Fruit fly (Drosophila melanogaster) whole organism, wandering third instar larva: ENCODE results near the gene Acat2.

Experiments
- Abd-B ChIP-seq: fragments of >200 bp; optimal IDR thresholded peaks from 2 replicates; lab custom pipeline; 2017; ENCODE audit warnings: missing biosample characterization, missing genetic modification characterization
- CG32264 ChIP-seq: fragments of 200-800 bp; sonication (Bioruptor generic); optimal IDR thresholded peaks from 2 replicates; lab custom pipeline; 2016; ENCODE audit warnings: missing biosample characterization, missing genetic modification characterization
- CG9705 ChIP-seq: fragments of 200-800 bp; sonication (Bioruptor generic); optimal IDR thresholded peaks from 2 replicates; lab custom pipeline; 2018; ENCODE audit warnings: missing biosample characterization, mild to moderate bottlenecking, missing genetic modification characterization
- CrebA ChIP-seq: fragments of 200-800 bp; sonication (Bioruptor generic); optimal IDR thresholded peaks from 2 replicates; lab custom pipeline; 2016; ENCODE audit warnings: missing biosample characterization, mild to moderate bottlenecking, missing genetic modification characterization, borderline replicate concordance
- Dfd ChIP-seq: fragments of >200 bp; optimal IDR thresholded peaks from 2 replicates; lab custom pipeline; 2017; ENCODE audit warnings: missing biosample characterization, missing genetic modification characterization
- Dif ChIP-seq: fragments of 200-275, 200-300 bp; sonication (Bioruptor generic); optimal IDR thresholded peaks from 2 replicates; lab custom pipeline; 2018; ENCODE audit warnings: missing biosample characterization, missing genetic modification characterization; ENCODE audit not compliant: partially characterized antibody
- GATAd ChIP-seq: sonication (Bioruptor generic); optimal IDR thresholded peaks from 2 replicates; lab custom pipeline; 2016; ENCODE audit warnings: missing biosample characterization, missing genetic modification characterization
- HLH106 ChIP-seq: fragments of 200-800 bp; optimal IDR thresholded peaks from 3 replicates; lab custom pipeline; 2019; ENCODE audit warnings: missing biosample characterization, mild to moderate bottlenecking, missing genetic modification characterization, moderate library complexity
- Hnf4 ChIP-seq: fragments of 200-800 bp; sonication (Bioruptor generic); optimal IDR thresholded peaks from 2 replicates; lab custom pipeline; 2016; ENCODE audit warnings: missing biosample characterization, mild to moderate bottlenecking, missing genetic modification characterization
- Hr78 ChIP-seq: fragments of >200 bp; optimal IDR thresholded peaks from 2 replicates; lab custom pipeline; 2017; ENCODE audit warnings: missing biosample characterization, missing genetic modification characterization
- Hr83 ChIP-seq: fragments of 200-300 bp; sonication (Bioruptor generic); optimal IDR thresholded peaks from 2 replicates; lab custom pipeline; 2016; ENCODE audit warnings: missing biosample characterization, mild to moderate bottlenecking, missing genetic modification characterization, moderate library complexity; ENCODE audit not compliant: poor library complexity, severe bottlenecking
- Jra ChIP-seq: sonication (Bioruptor generic); optimal IDR thresholded peaks from 2 replicates; lab custom pipeline; 2016; ENCODE audit warnings: missing biosample characterization, missing genetic modification characterization
- Mio ChIP-seq: sonication (Bioruptor generic); optimal IDR thresholded peaks from 2 replicates; lab custom pipeline; 2016; ENCODE audit warnings: missing biosample characterization, missing genetic modification characterization
- Myc ChIP-seq: fragments of >200 bp; optimal IDR thresholded peaks from 2 replicates; lab custom pipeline; 2017
- N ChIP-seq: fragments of >200 bp; optimal IDR thresholded peaks from 2 replicates; lab custom pipeline; 2018; ENCODE audit warnings: missing biosample characterization, missing external identifiers, missing genetic modification characterization
- OdsH ChIP-seq: fragments of 200-800 bp; sonication (Bioruptor generic); optimal IDR thresholded peaks from 2 replicates; lab custom pipeline; 2016; ENCODE audit warnings: missing biosample characterization, mild to moderate bottlenecking, missing genetic modification characterization
- Rel ChIP-seq, 2 experiments: fragments of 200-800 bp; sonication (Bioruptor generic) in 1 of 2; optimal IDR thresholded peaks; 2 replicates in 1 of 2; 3 replicates in 1 of 2; lab custom pipeline; 2016 to 2019; ENCODE audit warnings: mild to moderate bottlenecking in 2 of 2, missing biosample characterization in 2 of 2, missing genetic modification characterization in 2 of 2, moderate library complexity in 1 of 2
- Sp1 ChIP-seq: fragments of 200-800 bp; sonication (Bioruptor generic); optimal IDR thresholded peaks from 3 replicates; lab custom pipeline; 2019; ENCODE audit warnings: missing biosample characterization, mild to moderate bottlenecking, missing genetic modification characterization, moderate library complexity
- Vsx2 ChIP-seq: fragments of 200-300, 225-300 bp; sonication (Bioruptor generic); optimal IDR thresholded peaks from 2 replicates; lab custom pipeline; 2018; ENCODE audit warnings: missing biosample characterization, missing genetic modification characterization; ENCODE audit not compliant: partially characterized antibody
- br ChIP-seq: fragments of 200-800 bp; sonication (Bioruptor generic); optimal IDR thresholded peaks from 2 replicates; lab custom pipeline; 2016; ENCODE audit warnings: missing biosample characterization, missing genetic modification characterization
- brk ChIP-seq: fragments of 200-800 bp; sonication (Bioruptor generic); optimal IDR thresholded peaks from 2 replicates; lab custom pipeline; 2016; ENCODE audit warnings: missing biosample characterization, mild to moderate bottlenecking, missing genetic modification characterization
- dl ChIP-seq, 2 experiments: fragments of 175-275, 200-275 bp in 1 of 2; fragments of 200-275 bp in 1 of 2; sonication (Bioruptor generic); optimal IDR thresholded peaks; lab custom pipeline; 2018; ENCODE audit warnings: mild to moderate bottlenecking in 2 of 2, missing biosample characterization in 2 of 2, missing genetic modification characterization in 2 of 2, moderate library complexity in 2 of 2; ENCODE audit not compliant: partially characterized antibody in 2 of 2, insufficient read depth in 1 of 2
- dmrt93B ChIP-seq: fragments of 200-800 bp; sonication (Bioruptor generic); optimal IDR thresholded peaks from 2 replicates; lab custom pipeline; 2018; ENCODE audit warnings: missing biosample characterization, mild to moderate bottlenecking, missing genetic modification characterization
- dsf ChIP-seq: sonication (Bioruptor generic); optimal IDR thresholded peaks from 2 replicates; lab custom pipeline; 2016; ENCODE audit warnings: missing biosample characterization, missing genetic modification characterization, borderline replicate concordance
- ey ChIP-seq: fragments of 200-800 bp; sonication (Bioruptor generic); optimal IDR thresholded peaks from 2 replicates; lab custom pipeline; 2016; ENCODE audit warnings: missing biosample characterization, missing genetic modification characterization
- foxo ChIP-seq, 2 experiments: fragments of 200-800 bp; sonication (Bioruptor generic); optimal IDR thresholded peaks; 2 replicates in 1 of 2; 3 replicates in 1 of 2; lab custom pipeline; 2016 to 2017; ENCODE audit warnings: missing biosample characterization in 2 of 2, missing genetic modification characterization in 2 of 2
- fru ChIP-seq: fragments of 200-800 bp; sonication (Bioruptor generic); optimal IDR thresholded peaks from 3 replicates; lab custom pipeline; 2016; ENCODE audit warnings: missing biosample characterization, mild to moderate bottlenecking, missing genetic modification characterization
- h ChIP-seq: fragments of 200-800 bp; sonication (Bioruptor generic); optimal IDR thresholded peaks from 3 replicates; lab custom pipeline; 2016; ENCODE audit warnings: missing biosample characterization, mild to moderate bottlenecking, missing genetic modification characterization
- jim ChIP-seq: fragments of 175-275, 200-325 bp; sonication (Bioruptor generic); optimal IDR thresholded peaks from 2 replicates; lab custom pipeline; 2016; ENCODE audit warnings: missing biosample characterization, mild to moderate bottlenecking, missing genetic modification characterization
- lola ChIP-seq: fragments of >200 bp; optimal IDR thresholded peaks from 2 replicates; lab custom pipeline; 2017; ENCODE audit warnings: missing biosample characterization, missing genetic modification characterization
- pan ChIP-seq: fragments of >200 bp; optimal IDR thresholded peaks from 2 replicates; lab custom pipeline; 2017
- psq ChIP-seq: fragments of 200-800 bp; sonication (Bioruptor generic); optimal IDR thresholded peaks from 3 replicates; lab custom pipeline; 2017; ENCODE audit warnings: missing biosample characterization, mild to moderate bottlenecking, missing genetic modification characterization, moderate library complexity
- rgr ChIP-seq: fragments of 200-800 bp; sonication (Bioruptor generic); optimal IDR thresholded peaks from 3 replicates; lab custom pipeline; 2016; ENCODE audit warnings: missing biosample characterization, mild to moderate bottlenecking, missing genetic modification characterization
- sage ChIP-seq: fragments of 200-800 bp; sonication (Bioruptor generic); optimal IDR thresholded peaks from 2 replicates; lab custom pipeline; 2016; ENCODE audit warnings: missing biosample characterization, mild to moderate bottlenecking, missing genetic modification characterization
- sv ChIP-seq: fragments of 200-800 bp; sonication (Bioruptor generic); optimal IDR thresholded peaks from 3 replicates; lab custom pipeline; 2016; ENCODE audit warnings: missing biosample characterization, missing genetic modification characterization
- tai ChIP-seq: sonication (Bioruptor generic); optimal IDR thresholded peaks from 2 replicates; lab custom pipeline; 2016; ENCODE audit warnings: missing biosample characterization, missing genetic modification characterization
- usp ChIP-seq: fragments of >200 bp; optimal IDR thresholded peaks from 2 replicates; lab custom pipeline; 2017; ENCODE audit warnings: missing biosample characterization, missing genetic modification characterization
- woc ChIP-seq: sonication (Bioruptor generic); optimal IDR thresholded peaks from 2 replicates; lab custom pipeline; 2016; ENCODE audit warnings: missing biosample characterization, mild to moderate bottlenecking, missing genetic modification characterization

Gene Acat2

DNA sequence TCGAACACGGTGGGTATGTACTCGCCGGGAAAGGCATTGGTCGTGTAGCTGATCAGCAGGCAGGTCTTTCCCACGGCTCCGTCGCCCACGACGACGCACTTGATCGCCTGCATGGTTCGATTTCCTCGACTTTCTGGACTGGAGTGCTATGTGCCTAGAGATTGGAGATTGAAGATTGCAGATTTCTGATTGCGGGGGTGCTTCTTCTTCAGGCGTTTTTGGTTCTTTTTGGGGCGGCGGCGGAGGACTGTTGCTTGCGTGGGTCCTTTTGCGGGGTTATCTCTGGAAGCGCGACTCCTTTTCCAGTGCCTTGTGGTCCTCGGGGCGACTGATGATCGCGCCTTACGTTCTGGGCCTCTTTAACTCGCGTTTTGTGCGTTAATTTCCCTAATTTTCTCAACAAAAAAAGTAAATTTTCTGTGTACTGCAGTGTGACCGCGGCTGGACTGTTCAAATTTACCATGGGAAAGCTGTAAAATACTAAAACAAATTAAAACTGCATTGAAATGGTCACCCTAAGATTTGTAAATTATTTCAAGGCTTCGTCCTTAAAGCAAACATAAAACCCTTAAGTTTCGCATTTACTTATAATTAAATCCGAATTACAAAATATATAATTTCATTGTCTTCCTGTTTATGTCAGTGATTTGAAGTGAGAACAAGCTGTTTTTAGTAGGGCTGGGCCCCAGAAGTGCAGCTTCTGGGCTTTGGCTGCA lies at the start of gene Acat2, which contains the start of gene Rac1:
Gene Acat2 (plus strand): TSS at position 711 of the 716 bp plus-strand sequence.
Gene Rac1 (minus strand): TSS at position 450 of the 716 bp plus-strand sequence.
- TF ChIP-seq sv: peak; percentile 4
- no peak for TF ChIP-seq CG9705
- peak; percentile 32 for TF ChIP-seq Myc (lab: Kevin White, UChicago)
- TF ChIP-seq Jra (GFP tag; lab: Kevin White, UChicago): no peak
- TF ChIP-seq Rel (GFP tag; optimal IDR thresholded peaks at IDR 0.05; lab: Kevin White, UChicago): no peak
- peak; percentile 36 for TF ChIP-seq Rel (tag; optimal IDR thresholded peaks at IDR 0.05; lab: Kevin White, UChicago)

DNA sequence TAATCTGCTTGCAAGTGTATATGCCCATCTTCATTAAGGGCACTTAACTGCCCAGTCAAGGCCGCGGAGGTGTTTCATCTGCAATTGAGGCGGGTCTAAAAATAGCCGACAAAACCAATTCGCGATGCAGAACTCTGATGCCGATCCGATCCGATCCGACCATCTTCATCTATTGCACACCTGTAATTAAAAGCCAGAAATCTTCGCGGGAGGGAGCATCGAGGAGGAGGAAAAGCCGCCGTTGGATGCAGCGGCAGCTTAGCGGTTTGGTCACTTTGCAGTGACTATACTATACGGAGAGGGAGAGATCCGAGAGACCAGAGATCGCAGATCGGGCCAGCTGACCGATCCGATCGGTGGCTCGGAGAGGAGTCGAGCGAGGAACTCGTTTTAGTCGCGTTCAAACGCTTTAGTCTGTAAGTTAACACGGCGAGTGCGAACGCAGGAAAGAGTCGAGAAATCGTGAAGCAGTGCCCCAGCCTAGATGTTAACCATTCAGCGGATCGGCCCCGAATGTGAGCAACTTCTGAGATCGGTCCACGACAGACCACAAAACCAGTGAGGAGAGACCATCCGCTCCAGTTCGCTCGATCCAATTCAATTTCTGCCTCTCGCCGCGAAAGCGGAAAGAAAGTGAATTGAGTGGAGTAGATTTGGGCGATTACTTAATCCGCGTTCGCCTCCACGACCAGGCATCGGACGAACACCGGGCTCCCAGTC lies 46.5 kb upstream of the Acat2 start, which contains the start of gene tfc:
Gene tfc (plus strand): TSS at position 389 of the 720 bp plus-strand sequence.
- TF ChIP-seq psq (GFP tag; lab: Kevin White, UChicago) (no peak), brk (GFP tag; lab: Kevin White, UChicago) (no peak), dsf (GFP tag; lab: Kevin White, UChicago) (no peak), dl (GFP tag; optimal IDR thresholded peaks at IDR 0.05; lab: Kevin White, UChicago; ENCODE audit: insufficient read depth in 1 of 2, partially characterized antibody in 2 of 2) (no peak), GATAd (GFP tag; lab: Kevin White, UChicago) (no peak), h (peak; percentile 65), sage (GFP tag; lab: Kevin White, UChicago) (no peak), fru (peak; percentile 35), CG9705 (no peak), ey (no peak), foxo (GFP tag; optimal IDR thresholded peaks at IDR 0.05; lab: Kevin White, UChicago) (peak in 1 of 2 experiments; percentile 10), Myc (lab: Kevin White, UChicago) (no peak), usp (GFP tag; lab: Kevin White, UChicago) (no peak), Dif (peak; percentile 23), sv (no peak), jim (GFP tag; lab: Kevin White, UChicago) (peak; percentile 12), tai (GFP tag; lab: Kevin White, UChicago) (no peak), br (GFP tag; lab: Kevin White, UChicago) (peak; percentile 7), Mio (GFP tag; lab: Kevin White, UChicago) (no peak), Hnf4 (no peak), pan (lab: Kevin White, UChicago) (no peak), CrebA (no peak), Vsx2 (GFP tag; lab: Kevin White, UChicago) (peak; percentile 43), OdsH (GFP tag; lab: Kevin White, UChicago) (no peak), CG32264 (GFP tag; lab: Kevin White, UChicago) (no peak), Sp1 (GFP tag; lab: Kevin White, UChicago) (peak; percentile 15), woc (GFP tag; lab: Kevin White, UChicago) (no peak), Hr83 (GFP tag; lab: Kevin White, UChicago) (peak; percentile 17), lola (GFP tag; lab: Kevin White, UChicago) (no peak), Hr78 (GFP tag; lab: Kevin White, UChicago) (no peak), N (GFP tag; lab: Kevin White, UChicago) (no peak), Dfd (GFP tag; lab: Kevin White, UChicago) (no peak), dmrt93B (GFP tag; lab: Kevin White, UChicago) (no peak), rgr (GFP tag; lab: Kevin White, UChicago) (peak; percentile 9), Rel (GFP tag; optimal IDR thresholded peaks at IDR 0.05; lab: Kevin White, UChicago) (no peak), Rel (tag; optimal IDR thresholded peaks at IDR 0.05; lab: Kevin White, UChicago) (peak; percentile 17), Jra (GFP tag; lab: Kevin White, UChicago) (no peak), HLH106 (no peak), Abd-B (GFP tag; lab: Kevin White, UChicago) (no peak)
